Fruit fly (Drosophila melanogaster) whole organism, embryonic: ENCODE measurements around the gene CG46463.

Source experiments
- Atf3 ChIP-seq: fragments of 200-800 bp; sonication (Bioruptor generic); optimal IDR thresholded peaks from 3 replicates; lab custom pipeline; 2016; ENCODE audit warnings: missing biosample characterization, missing genetic modification characterization
- CG10267 ChIP-seq: fragments of 200-800 bp; sonication (Bioruptor generic); optimal IDR thresholded peaks from 2 replicates; lab custom pipeline; 2018; ENCODE audit warnings: missing biosample characterization, mild to moderate bottlenecking, missing genetic modification characterization, moderate library complexity
- CG12104 ChIP-seq: fragments of 200-800 bp; sonication (Bioruptor generic); optimal IDR thresholded peaks from 3 replicates; lab custom pipeline; 2016; ENCODE audit warnings: missing biosample characterization, missing genetic modification characterization
- CG12942 ChIP-seq: fragments of 200-800 bp; sonication (Bioruptor generic); optimal IDR thresholded peaks from 3 replicates; lab custom pipeline; 2016; ENCODE audit warnings: missing biosample characterization, missing genetic modification characterization
- CG14441 ChIP-seq: fragments of 200-800 bp; sonication (Bioruptor generic); IDR thresholded peaks from 2 replicates; pipeline ENCODE4 v1.3.6; 2022; ENCODE audit warnings: missing biosample characterization, missing genetic modification characterization
- CG15011 ChIP-seq: fragments of 200-800 bp; sonication (Bioruptor generic); optimal IDR thresholded peaks from 3 replicates; lab custom pipeline; 2018; ENCODE audit warnings: missing biosample characterization, mild to moderate bottlenecking, missing genetic modification characterization
- CG17359 ChIP-seq: fragments of 200-800 bp; sonication (Bioruptor generic); optimal IDR thresholded peaks from 3 replicates; lab custom pipeline; 2018; ENCODE audit warnings: missing biosample characterization, mild to moderate bottlenecking, missing genetic modification characterization, moderate library complexity
- CG17568 ChIP-seq: fragments of 200-800 bp; sonication (Bioruptor generic); optimal IDR thresholded peaks from 2 replicates; lab custom pipeline; 2018; ENCODE audit warnings: missing biosample characterization, mild to moderate bottlenecking, missing genetic modification characterization, moderate library complexity
- CG17829 ChIP-seq: fragments of 200-800 bp; optimal IDR thresholded peaks from 2 replicates; lab custom pipeline; 2019; ENCODE audit warnings: missing biosample characterization, mild to moderate bottlenecking, missing genetic modification characterization, moderate library complexity
- CG17912 ChIP-seq: fragments of 200-800 bp; sonication (Bioruptor generic); optimal IDR thresholded peaks from 2 replicates; lab custom pipeline; 2018; ENCODE audit warnings: missing biosample characterization, mild to moderate bottlenecking, missing genetic modification characterization
- CG18262 ChIP-seq: fragments of 200-800 bp; optimal IDR thresholded peaks from 3 replicates; lab custom pipeline; 2019; ENCODE audit warnings: missing biosample characterization, mild to moderate bottlenecking, missing genetic modification characterization, moderate library complexity
- CG2120 ChIP-seq: fragments of 200-800 bp; sonication (Bioruptor generic); optimal IDR thresholded peaks from 3 replicates; lab custom pipeline; 2016; ENCODE audit warnings: missing biosample characterization, missing genetic modification characterization
- CG2678 ChIP-seq: fragments of 200-800 bp; sonication (Bioruptor generic); optimal IDR thresholded peaks from 3 replicates; lab custom pipeline; 2019; ENCODE audit warnings: missing biosample characterization, mild to moderate bottlenecking, missing genetic modification characterization, moderate library complexity
- CG2889 ChIP-seq: fragments of 200-800 bp; sonication (Bioruptor generic); IDR thresholded peaks from 3 replicates; pipeline ENCODE4 v1.3.6; 2022; ENCODE audit warnings: missing biosample characterization, missing genetic modification characterization
- CG30020 ChIP-seq: fragments of 200-800 bp; optimal IDR thresholded peaks from 2 replicates; lab custom pipeline; 2019; ENCODE audit warnings: missing biosample characterization, mild to moderate bottlenecking, missing genetic modification characterization, moderate library complexity
- CG3065 ChIP-seq: fragments of 200-800 bp; sonication (Bioruptor generic); optimal IDR thresholded peaks from 2 replicates; lab custom pipeline; 2016; ENCODE audit warnings: missing biosample characterization, missing genetic modification characterization
- CG31441 ChIP-seq: fragments of 200-800 bp; sonication (Bioruptor generic); IDR thresholded peaks from 2 replicates; pipeline ENCODE4 v1.3.6; 2022; ENCODE audit warnings: missing biosample characterization, missing genetic modification characterization
- CG33213 ChIP-seq: fragments of 200-800 bp; sonication (Bioruptor generic); optimal IDR thresholded peaks from 3 replicates; lab custom pipeline; 2016; ENCODE audit warnings: missing biosample characterization, missing genetic modification characterization
- CG5245 ChIP-seq: fragments of 200-800 bp; sonication (Bioruptor generic); optimal IDR thresholded peaks from 3 replicates; lab custom pipeline; 2016; ENCODE audit warnings: missing biosample characterization, missing genetic modification characterization
- CG6654 ChIP-seq: fragments of 200-800 bp; sonication (Bioruptor generic); optimal IDR thresholded peaks from 2 replicates; lab custom pipeline; 2017; ENCODE audit warnings: missing biosample characterization, mild to moderate bottlenecking, missing genetic modification characterization
- CG6791 ChIP-seq: fragments of 200-800 bp; sonication (Bioruptor generic); IDR thresholded peaks from 3 replicates; pipeline ENCODE4 v1.3.6; 2022; ENCODE audit warnings: missing biosample characterization, missing genetic modification characterization; ENCODE audit not compliant: partially characterized antibody
- CG7963 ChIP-seq: fragments of 200-800 bp; sonication (Bioruptor generic); IDR thresholded peaks from 3 replicates; pipeline ENCODE4 v1.3.6; 2022; ENCODE audit warnings: missing biosample characterization, missing genetic modification characterization; ENCODE audit not compliant: partially characterized antibody
- CG8089 ChIP-seq: fragments of 200-800 bp; sonication (Bioruptor generic); optimal IDR thresholded peaks from 3 replicates; lab custom pipeline; 2016; ENCODE audit warnings: missing biosample characterization, missing genetic modification characterization
- CG8359 ChIP-seq: fragments of 200-800 bp; sonication (Bioruptor generic); optimal IDR thresholded peaks from 2 replicates; lab custom pipeline; 2017; ENCODE audit warnings: missing biosample characterization, mild to moderate bottlenecking, missing genetic modification characterization, borderline replicate concordance
- Dref ChIP-seq: fragments of 200-800 bp; sonication (Bioruptor generic); IDR thresholded peaks from 2 replicates; pipeline ENCODE4 v1.3.6; 2022; ENCODE audit warnings: missing biosample characterization, missing genetic modification characterization
- Drgx ChIP-seq: fragments of 200-800 bp; sonication (Bioruptor generic); IDR thresholded peaks from 2 replicates; pipeline ENCODE4 v1.3.6; 2022; ENCODE audit warnings: missing biosample characterization, missing genetic modification characterization
- H15 ChIP-seq: fragments of 200-800 bp; sonication (Bioruptor generic); IDR thresholded peaks from 3 replicates; pipeline ENCODE4 v1.3.6; 2022; ENCODE audit warnings: missing biosample characterization, missing genetic modification characterization
- Hmx ChIP-seq: fragments of 200-800 bp; sonication (Bioruptor generic); optimal IDR thresholded peaks from 2 replicates; lab custom pipeline; 2016; ENCODE audit warnings: missing biosample characterization, missing genetic modification characterization
- Hsf ChIP-seq: fragments of 200-800 bp; sonication (Bioruptor generic); optimal IDR thresholded peaks from 3 replicates; lab custom pipeline; 2016; ENCODE audit warnings: missing biosample characterization, missing genetic modification characterization
- Med ChIP-seq: fragments of 200-800 bp; sonication (Bioruptor generic); peaks from one replicate; lab custom pipeline; 2016; ENCODE audit warnings: missing biosample characterization, missing genetic modification characterization, mild to moderate bottlenecking, inconsistent platforms, moderate library complexity
- Myb ChIP-seq: fragments of 200-800 bp; sonication (Bioruptor generic); optimal IDR thresholded peaks from 2 replicates; lab custom pipeline; 2016; ENCODE audit warnings: missing biosample characterization, missing genetic modification characterization
- NFAT ChIP-seq: fragments of 200-800 bp; sonication (Bioruptor generic); IDR thresholded peaks from 2 replicates; pipeline ENCODE4 v1.3.6; 2022; ENCODE audit warnings: missing biosample characterization, missing genetic modification characterization
- Opbp ChIP-seq: fragments of 200-800 bp; sonication (Bioruptor generic); IDR thresholded peaks from 3 replicates; pipeline ENCODE4 v1.3.6; 2022; ENCODE audit warnings: missing biosample characterization, missing genetic modification characterization; ENCODE audit not compliant: partially characterized antibody
- Pdp1 ChIP-seq, 2 experiments: fragments of 200-800 bp; sonication (Bioruptor generic); optimal IDR thresholded peaks; 3 replicates each; lab custom pipeline; 2016; ENCODE audit warnings: missing biosample characterization in 2 of 2, missing genetic modification characterization in 2 of 2, mild to moderate bottlenecking in 1 of 2, moderate library complexity in 1 of 2
- abd-A ChIP-seq: fragments of 200-800 bp; sonication (Bioruptor generic); optimal IDR thresholded peaks from 3 replicates; lab custom pipeline; 2019; ENCODE audit warnings: missing biosample characterization, mild to moderate bottlenecking, missing genetic modification characterization, moderate library complexity
- ara ChIP-seq: fragments of 200-800 bp; sonication (Bioruptor generic); IDR thresholded peaks from 2 replicates; pipeline ENCODE4 v1.3.6; 2022; ENCODE audit warnings: missing biosample characterization, missing genetic modification characterization
- ash1 ChIP-seq: fragments of 200-800 bp; sonication (Bioruptor generic); optimal IDR thresholded peaks from 2 replicates; lab custom pipeline; 2018; ENCODE audit warnings: missing biosample characterization, mild to moderate bottlenecking, missing genetic modification characterization
- cg ChIP-seq: fragments of 200-800 bp; sonication (Bioruptor generic); optimal IDR thresholded peaks from 3 replicates; lab custom pipeline; 2019; ENCODE audit warnings: missing biosample characterization, mild to moderate bottlenecking, missing genetic modification characterization, moderate library complexity
- chif ChIP-seq, 2 experiments: fragments of 200-800 bp; sonication (Bioruptor generic); optimal IDR thresholded peaks; 3 replicates each; lab custom pipeline; 2016; ENCODE audit warnings: missing biosample characterization in 2 of 2, missing genetic modification characterization in 2 of 2
- dati ChIP-seq: fragments of 200-800 bp; sonication (Bioruptor generic); IDR thresholded peaks from 2 replicates; pipeline ENCODE4 v1.3.6; 2022; ENCODE audit warnings: missing biosample characterization, missing genetic modification characterization
- dm ChIP-seq: fragments of 200-800 bp; sonication (Bioruptor generic); optimal IDR thresholded peaks from 3 replicates; lab custom pipeline; 2016; ENCODE audit warnings: missing biosample characterization, missing genetic modification characterization
- emc ChIP-seq: fragments of 200-800 bp; sonication (Bioruptor generic); optimal IDR thresholded peaks from 2 replicates; lab custom pipeline; 2016; ENCODE audit warnings: missing biosample characterization, missing genetic modification characterization
- ftz-f1 ChIP-seq: fragments of 200-800 bp; sonication (Bioruptor generic); optimal IDR thresholded peaks from 2 replicates; lab custom pipeline; 2016; ENCODE audit warnings: missing biosample characterization, missing genetic modification characterization
- gsb ChIP-seq: fragments of 200-800 bp; sonication (Bioruptor generic); IDR thresholded peaks from 2 replicates; pipeline ENCODE4 v1.3.6; 2022; ENCODE audit warnings: missing biosample characterization, missing genetic modification characterization
- her ChIP-seq: fragments of 200-800 bp; sonication (Bioruptor generic); optimal IDR thresholded peaks from 2 replicates; lab custom pipeline; 2016; ENCODE audit warnings: missing biosample characterization, missing genetic modification characterization
- sd ChIP-seq: fragments of 200-800 bp; sonication (Bioruptor generic); optimal IDR thresholded peaks from 3 replicates; lab custom pipeline; 2018; ENCODE audit warnings: missing biosample characterization, mild to moderate bottlenecking, missing genetic modification characterization, moderate library complexity
- sim ChIP-seq: fragments of 200-800 bp; sonication (Bioruptor generic); IDR thresholded peaks from 2 replicates; pipeline ENCODE4 v1.3.6; 2022; ENCODE audit warnings: missing biosample characterization, missing genetic modification characterization
- tin ChIP-seq: fragments of 200-800 bp; sonication (Bioruptor generic); optimal IDR thresholded peaks from 3 replicates; lab custom pipeline; 2016; ENCODE audit warnings: missing biosample characterization, missing genetic modification characterization
- unc-4 ChIP-seq: fragments of 200-800 bp; sonication (Bioruptor generic); IDR thresholded peaks from 2 replicates; pipeline ENCODE4 v1.3.6; 2022; ENCODE audit warnings: missing biosample characterization, missing genetic modification characterization; ENCODE audit not compliant: partially characterized antibody
- wek ChIP-seq: fragments of 200-800 bp; sonication (Bioruptor generic); optimal IDR thresholded peaks from 3 replicates; lab custom pipeline; 2018; ENCODE audit warnings: missing biosample characterization, mild to moderate bottlenecking, missing genetic modification characterization, moderate library complexity
- z ChIP-seq: fragments of 200-800 bp; sonication (Bioruptor generic); IDR thresholded peaks from 3 replicates; pipeline ENCODE4 v1.3.6; 2022; ENCODE audit warnings: missing biosample characterization, missing genetic modification characterization

The CG46463 gene

dm6 chr3L:3432656-3433344, 28.3 kb upstream of the CG46463 start (continued):
- TF ChIP-seq CG8359 (GFP tag; lab: Kevin White, UChicago): peak; percentile 43
- TF ChIP-seq dm (GFP tag; lab: Kevin White, UChicago): no peak
- peak; percentile 11 for TF ChIP-seq abd-A (tag; lab: Kevin White, UChicago)
- peak; percentile 12 for TF ChIP-seq CG17912 (GFP tag; lab: Kevin White, UChicago)
- no peak for TF ChIP-seq Dref
- TF ChIP-seq CG3065 (GFP tag; lab: Kevin White, UChicago): peak; percentile 34
- no peak for TF ChIP-seq CG30020 (tag; lab: Kevin White, UChicago)
- peak; percentile 75; the same call in 1 of the 2 replicates for TF ChIP-seq NFAT
- no peak for TF ChIP-seq Hmx (GFP tag; lab: Kevin White, UChicago)
- TF ChIP-seq CG14441 (GFP tag; lab: Robert Waterston, UW): peak; percentile 88
- peak; percentile 71 for TF ChIP-seq tin (GFP tag; lab: Kevin White, UChicago)
- TF ChIP-seq her (GFP tag; lab: Kevin White, UChicago): no peak
- peak; percentile 74 for TF ChIP-seq CG18262
- no peak for TF ChIP-seq Opbp (GFP tag; lab: Robert Waterston, UW)
- TF ChIP-seq chif (GFP tag; optimal IDR thresholded peaks at IDR 0.05; lab: Kevin White, UChicago): peak; percentile 45 to 60
- TF ChIP-seq CG6791: no peak
- TF ChIP-seq Atf3 (GFP tag; lab: Kevin White, UChicago): no peak
- TF ChIP-seq CG15011 (GFP tag; lab: Kevin White, UChicago): peak; percentile 74
- TF ChIP-seq H15 (GFP tag; lab: Robert Waterston, UW): peak; percentile 80
- peak; percentile 87 for TF ChIP-seq gsb (GFP tag; lab: Robert Waterston, UW)
- peak; percentile 68 for TF ChIP-seq CG10267 (tag; lab: Kevin White, UChicago)
- TF ChIP-seq CG17829 (tag; lab: Kevin White, UChicago): peak; percentile 69
- peak; percentile 37 for TF ChIP-seq CG6654
- peak; percentile 50 for TF ChIP-seq CG5245 (GFP tag; lab: Kevin White, UChicago)
- TF ChIP-seq CG33213 (GFP tag; lab: Kevin White, UChicago): peak; percentile 21
- TF ChIP-seq Myb: no peak
- TF ChIP-seq Drgx (GFP tag; lab: Robert Waterston, UW): peak; percentile 73
- peak; percentile 70 for TF ChIP-seq ara (GFP tag; lab: Robert Waterston, UW)
- peak; percentile 36 for TF ChIP-seq CG8089
- TF ChIP-seq CG12104 (GFP tag; lab: Kevin White, UChicago): peak; percentile 77
- peak; percentile 92 for TF ChIP-seq CG2678 (tag; lab: Kevin White, UChicago)
- peak; percentile 85 for TF ChIP-seq CG2889 (GFP tag; lab: Robert Waterston, UW)
- TF ChIP-seq dati: peak; percentile 36; the same call in 1 of the 2 replicates
- no peak for TF ChIP-seq CG7963 (GFP tag; lab: Robert Waterston, UW)
- peak; percentile 61 for TF ChIP-seq Hsf (GFP tag; lab: Kevin White, UChicago)
- peak; percentile 72 for TF ChIP-seq CG12942 (GFP tag; lab: Kevin White, UChicago)
- TF ChIP-seq CG17359 (tag; lab: Kevin White, UChicago): peak; percentile 90
- peak; percentile 89 for TF ChIP-seq CG2120

DNA sequence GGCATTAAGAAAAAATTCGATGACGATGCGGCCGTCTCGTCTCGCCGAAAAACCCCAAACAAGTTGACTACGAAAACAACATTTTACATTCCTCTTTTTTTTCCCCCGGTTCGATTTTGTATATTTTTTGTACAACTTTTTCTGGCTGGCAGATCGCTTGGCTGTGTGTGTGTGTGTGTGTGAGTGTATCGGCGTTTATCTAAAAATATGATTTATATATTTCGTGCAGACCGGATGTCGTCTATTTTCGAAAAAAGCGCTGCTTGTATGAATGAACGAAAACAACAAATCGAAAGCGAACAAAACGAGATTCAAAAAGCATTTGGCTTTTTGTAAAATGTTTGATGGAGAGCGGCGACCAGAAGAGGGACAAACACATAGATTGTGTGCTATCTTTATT, 27.2 kb upstream of the CG46463 start:
- no peak for TF ChIP-seq emc (GFP tag; lab: Kevin White, UChicago)
- TF ChIP-seq dm (GFP tag; lab: Kevin White, UChicago): no peak
- peak; percentile 53 for TF ChIP-seq Med (GFP tag; lab: Kevin White, UChicago)
- TF ChIP-seq CG31441 (GFP tag; lab: Robert Waterston, UW): no peak
- peak; percentile 72 for TF ChIP-seq sd
- TF ChIP-seq unc-4: no peak
- peak; percentile 30 for TF ChIP-seq cg
- no peak for TF ChIP-seq CG17568
- TF ChIP-seq wek (GFP tag; lab: Kevin White, UChicago): no peak
- no peak for TF ChIP-seq ftz-f1 (GFP tag; lab: Kevin White, UChicago)
- no peak for TF ChIP-seq z (GFP tag; lab: Robert Waterston, UW)
- TF ChIP-seq Pdp1 (GFP tag; optimal IDR thresholded peaks at IDR 0.05; lab: Kevin White, UChicago): no peak
- no peak for TF ChIP-seq ash1 (GFP tag; lab: Kevin White, UChicago)
- TF ChIP-seq sim (GFP tag; lab: Robert Waterston, UW): no peak
